Fruit fly (Drosophila melanogaster) whole organism, embryonic: ENCODE data around the gene gl.

Experiments used
- Antp ChIP-seq: fragments of 200-800 bp; sonication (Bioruptor generic); optimal IDR thresholded peaks from 3 replicates; lab custom pipeline; 2016; ENCODE audit warnings: missing biosample characterization, missing genetic modification characterization
- Bgb ChIP-seq: fragments of 200-800 bp; sonication (Bioruptor generic); IDR thresholded peaks from 2 replicates; pipeline ENCODE4 v1.3.6; 2022; ENCODE audit warnings: missing biosample characterization, missing genetic modification characterization; ENCODE audit not compliant: partially characterized antibody
- Blimp-1 ChIP-seq: fragments of 200-800 bp; sonication (Bioruptor generic); optimal IDR thresholded peaks from 3 replicates; lab custom pipeline; 2018; ENCODE audit warnings: missing biosample characterization, missing genetic modification characterization, mild to moderate bottlenecking, moderate library complexity, missing genetic modification reagents
- CG10543 ChIP-seq: fragments of 200-800 bp; sonication (Bioruptor generic); optimal IDR thresholded peaks from 3 replicates; lab custom pipeline; 2017; ENCODE audit warnings: missing biosample characterization, mild to moderate bottlenecking, missing genetic modification characterization, moderate library complexity
- CG10979 ChIP-seq: fragments of 200-800 bp; sonication (Bioruptor generic); optimal IDR thresholded peaks from 2 replicates; lab custom pipeline; 2018; ENCODE audit warnings: missing biosample characterization, mild to moderate bottlenecking, missing genetic modification characterization, moderate library complexity
- CG11695 ChIP-seq: fragments of 200-800 bp; sonication (Bioruptor generic); IDR thresholded peaks from 3 replicates; pipeline ENCODE4 v1.3.6; 2022; ENCODE audit warnings: missing biosample characterization, missing genetic modification characterization
- CG11723 ChIP-seq: fragments of 200-800 bp; sonication (Bioruptor generic); optimal IDR thresholded peaks from 2 replicates; lab custom pipeline; 2017; ENCODE audit warnings: missing biosample characterization, mild to moderate bottlenecking, missing genetic modification characterization
- CG13296 ChIP-seq: fragments of 200-800 bp; sonication (Bioruptor generic); optimal IDR thresholded peaks from 3 replicates; lab custom pipeline; 2018; ENCODE audit warnings: missing biosample characterization, mild to moderate bottlenecking, missing genetic modification characterization
- CG13894 ChIP-seq: fragments of 200-800 bp; sonication (Bioruptor generic); optimal IDR thresholded peaks from 3 replicates; lab custom pipeline; 2018; ENCODE audit warnings: missing biosample characterization, mild to moderate bottlenecking, missing genetic modification characterization, moderate library complexity
- CG14710 ChIP-seq: fragments of 200-800 bp; sonication (Bioruptor generic); optimal IDR thresholded peaks from 3 replicates; lab custom pipeline; 2019; ENCODE audit warnings: missing biosample characterization, mild to moderate bottlenecking, missing genetic modification characterization, moderate library complexity
- CG15011 ChIP-seq: fragments of 200-800 bp; sonication (Bioruptor generic); optimal IDR thresholded peaks from 3 replicates; lab custom pipeline; 2018; ENCODE audit warnings: missing biosample characterization, mild to moderate bottlenecking, missing genetic modification characterization
- CG1603 ChIP-seq: fragments of 200-800 bp; sonication (Bioruptor generic); optimal IDR thresholded peaks from 2 replicates; lab custom pipeline; 2019; ENCODE audit warnings: missing biosample characterization, mild to moderate bottlenecking, missing genetic modification characterization, moderate library complexity
- CG17361 ChIP-seq: fragments of 200-800 bp; sonication (Bioruptor generic); IDR thresholded peaks from 3 replicates; pipeline ENCODE4 v1.3.6; 2022; ENCODE audit warnings: missing biosample characterization, missing genetic modification characterization
- CG17829 ChIP-seq: fragments of 200-800 bp; optimal IDR thresholded peaks from 2 replicates; lab custom pipeline; 2019; ENCODE audit warnings: missing biosample characterization, mild to moderate bottlenecking, missing genetic modification characterization, moderate library complexity
- CG31388 ChIP-seq: fragments of 200-800 bp; sonication (Bioruptor generic); optimal IDR thresholded peaks from 2 replicates; lab custom pipeline; 2016; ENCODE audit warnings: missing biosample characterization, missing genetic modification characterization
- CG32767 ChIP-seq: fragments of 200-800 bp; sonication (Bioruptor generic); IDR thresholded peaks from 2 replicates; pipeline ENCODE4 v1.3.6; 2022; ENCODE audit warnings: missing biosample characterization, missing genetic modification characterization
- CG43689 ChIP-seq: fragments of 200-800 bp; sonication (Bioruptor generic); IDR thresholded peaks from 2 replicates; pipeline ENCODE4 v1.3.6; 2022; ENCODE audit warnings: missing biosample characterization, missing genetic modification characterization
- CG4424 ChIP-seq: fragments of 200-800 bp; sonication (Bioruptor generic); optimal IDR thresholded peaks from 3 replicates; lab custom pipeline; 2016; ENCODE audit warnings: missing biosample characterization, missing genetic modification characterization
- CG4707 ChIP-seq: fragments of 200-800 bp; sonication (Bioruptor generic); optimal IDR thresholded peaks from 2 replicates; lab custom pipeline; 2018; ENCODE audit warnings: missing biosample characterization, mild to moderate bottlenecking, missing genetic modification characterization, moderate library complexity
- CG6854 ChIP-seq: fragments of 200-800 bp; sonication (Bioruptor generic); optimal IDR thresholded peaks from 3 replicates; lab custom pipeline; 2017; ENCODE audit warnings: missing biosample characterization, mild to moderate bottlenecking, missing genetic modification characterization
- Doc3 ChIP-seq: fragments of 200-800 bp; sonication (Bioruptor generic); IDR thresholded peaks from 3 replicates; pipeline ENCODE4 v1.3.6; 2022; ENCODE audit warnings: missing biosample characterization, missing genetic modification characterization; ENCODE audit not compliant: partially characterized antibody
- Dref ChIP-seq: fragments of 200-800 bp; sonication (Bioruptor generic); IDR thresholded peaks from 2 replicates; pipeline ENCODE4 v1.3.6; 2022; ENCODE audit warnings: missing biosample characterization, missing genetic modification characterization
- Fer3 ChIP-seq: fragments of 200-800 bp; sonication (Bioruptor generic); optimal IDR thresholded peaks from 2 replicates; lab custom pipeline; 2018; ENCODE audit warnings: missing biosample characterization, mild to moderate bottlenecking, missing genetic modification characterization, moderate library complexity
- H2.0 ChIP-seq: fragments of 200-800 bp; sonication (Bioruptor generic); IDR thresholded peaks from 2 replicates; pipeline ENCODE4 v1.3.6; 2022; ENCODE audit warnings: missing biosample characterization, missing genetic modification characterization
- HLH4C ChIP-seq: fragments of 200-800 bp; sonication (Bioruptor generic); IDR thresholded peaks from 3 replicates; pipeline ENCODE4 v1.3.6; 2022; ENCODE audit warnings: missing biosample characterization, missing genetic modification characterization; ENCODE audit not compliant: partially characterized antibody
- HLHmδ ChIP-seq: fragments of 200-800 bp; sonication (Bioruptor generic); optimal IDR thresholded peaks from 2 replicates; lab custom pipeline; 2018; ENCODE audit warnings: missing biosample characterization, mild to moderate bottlenecking, missing genetic modification characterization, moderate library complexity
- Hr78 ChIP-seq, 2 experiments: fragments of 200-800 bp in 1 of 2; fragments of >200 bp in 1 of 2; sonication (Bioruptor generic) in 1 of 2; optimal IDR thresholded peaks; 2 replicates each; lab custom pipeline; 2017 to 2019; ENCODE audit warnings: missing biosample characterization in 2 of 2, missing genetic modification characterization in 2 of 2, mild to moderate bottlenecking in 1 of 2, moderate library complexity in 1 of 2
- Hsf ChIP-seq: fragments of 200-800 bp; sonication (Bioruptor generic); optimal IDR thresholded peaks from 3 replicates; lab custom pipeline; 2016; ENCODE audit warnings: missing biosample characterization, missing genetic modification characterization
- Oaz ChIP-seq: fragments of 200-800 bp; sonication (Bioruptor generic); IDR thresholded peaks from 2 replicates; pipeline ENCODE4 v1.3.6; 2022; ENCODE audit warnings: missing biosample characterization, missing genetic modification characterization
- Rx ChIP-seq: fragments of 200-800 bp; sonication (Bioruptor generic); IDR thresholded peaks from 2 replicates; pipeline ENCODE4 v1.3.6; 2022; ENCODE audit warnings: missing biosample characterization, missing genetic modification characterization
- TFAM ChIP-seq: fragments of 200-800 bp; sonication (Bioruptor generic); optimal IDR thresholded peaks from 2 replicates; lab custom pipeline; 2017; ENCODE audit warnings: missing biosample characterization, missing genetic modification characterization, inconsistent platforms
- Tbp ChIP-seq: fragments of >200 bp; optimal IDR thresholded peaks from 2 replicates; lab custom pipeline; 2018; ENCODE audit warnings: missing biosample characterization, missing genetic modification characterization
- Vsx1 ChIP-seq: fragments of 200-800 bp; sonication (Bioruptor generic); optimal IDR thresholded peaks from 2 replicates; lab custom pipeline; 2017; ENCODE audit warnings: missing biosample characterization, mild to moderate bottlenecking, missing genetic modification characterization, missing genetic modification reagents
- al ChIP-seq: fragments of 200-800 bp; sonication (Bioruptor generic); IDR thresholded peaks from 2 replicates; pipeline ENCODE4 v1.3.6; 2022; ENCODE audit warnings: missing biosample characterization, missing genetic modification characterization
- bsh ChIP-seq, 2 experiments: fragments of 200-800 bp; sonication (Bioruptor generic); optimal IDR thresholded peaks; 2 replicates each; lab custom pipeline; 2017 to 2018; ENCODE audit warnings: mild to moderate bottlenecking in 2 of 2, missing biosample characterization in 2 of 2, missing genetic modification characterization in 2 of 2, moderate library complexity in 1 of 2
- cas ChIP-seq: fragments of 200-800 bp; sonication (Bioruptor generic); IDR thresholded peaks from 2 replicates; pipeline ENCODE4 v1.3.6; 2022; ENCODE audit warnings: missing biosample characterization, missing genetic modification characterization
- eyg ChIP-seq: fragments of 200-800 bp; sonication (Bioruptor generic); optimal IDR thresholded peaks from 3 replicates; lab custom pipeline; 2016; ENCODE audit warnings: missing biosample characterization, missing genetic modification characterization
- fru ChIP-seq: fragments of >200 bp; optimal IDR thresholded peaks from 2 replicates; lab custom pipeline; 2017
- fu2 ChIP-seq: fragments of 200-800 bp; sonication (Bioruptor generic); optimal IDR thresholded peaks from 2 replicates; lab custom pipeline; 2016; ENCODE audit warnings: missing biosample characterization, missing genetic modification characterization
- gcm ChIP-seq: fragments of 200-800 bp; sonication (Bioruptor generic); optimal IDR thresholded peaks from 2 replicates; lab custom pipeline; 2019; ENCODE audit warnings: missing biosample characterization, mild to moderate bottlenecking, missing genetic modification characterization, moderate library complexity
- grau ChIP-seq: fragments of 200-800 bp; optimal IDR thresholded peaks from 3 replicates; lab custom pipeline; 2019; ENCODE audit warnings: missing biosample characterization, mild to moderate bottlenecking, missing genetic modification characterization, moderate library complexity
- jing ChIP-seq: fragments of 200-800 bp; sonication (Bioruptor generic); optimal IDR thresholded peaks from 2 replicates; lab custom pipeline; 2018; ENCODE audit warnings: missing biosample characterization, mild to moderate bottlenecking, missing genetic modification characterization
- lbe ChIP-seq: fragments of 200-800 bp; sonication (Bioruptor generic); optimal IDR thresholded peaks from 2 replicates; lab custom pipeline; 2016; ENCODE audit warnings: missing biosample characterization, mild to moderate bottlenecking, missing genetic modification characterization
- otp ChIP-seq: fragments of 200-800 bp; sonication (Bioruptor generic); IDR thresholded peaks from 3 replicates; pipeline ENCODE4, ENCODE4 v1.3.6; 2022; ENCODE audit warnings: missing biosample characterization, missing genetic modification characterization
- pan ChIP-seq, 4 experiments: fragments of >200 bp in 3 of 4; fragments of 200-800 bp in 1 of 4; sonication (Bioruptor generic) in 1 of 4; optimal IDR thresholded peaks in 3 of 4; IDR thresholded peaks in 1 of 4; 2 replicates each; pipeline versions ENCODE4 v1.3.6 to Lab custom; 2017 to 2022; ENCODE audit warnings: missing biosample characterization in 2 of 4, missing genetic modification characterization in 2 of 4, mixed read lengths in 1 of 4
- sens ChIP-seq: fragments of 200-800 bp; sonication (Bioruptor generic); peaks from one replicate; lab custom pipeline; 2016; ENCODE audit warnings: missing biosample characterization, missing genetic modification characterization
- so ChIP-seq: fragments of 200-800 bp; sonication (Bioruptor generic); IDR thresholded peaks from 3 replicates; pipeline ENCODE4 v1.3.6; 2022; ENCODE audit warnings: missing biosample characterization, missing genetic modification characterization
- stc ChIP-seq: fragments of 200-800 bp; sonication (Bioruptor generic); IDR thresholded peaks from 2 replicates; pipeline ENCODE4 v1.3.6; 2022; ENCODE audit warnings: missing biosample characterization, missing genetic modification characterization

The gl gene

DNA sequence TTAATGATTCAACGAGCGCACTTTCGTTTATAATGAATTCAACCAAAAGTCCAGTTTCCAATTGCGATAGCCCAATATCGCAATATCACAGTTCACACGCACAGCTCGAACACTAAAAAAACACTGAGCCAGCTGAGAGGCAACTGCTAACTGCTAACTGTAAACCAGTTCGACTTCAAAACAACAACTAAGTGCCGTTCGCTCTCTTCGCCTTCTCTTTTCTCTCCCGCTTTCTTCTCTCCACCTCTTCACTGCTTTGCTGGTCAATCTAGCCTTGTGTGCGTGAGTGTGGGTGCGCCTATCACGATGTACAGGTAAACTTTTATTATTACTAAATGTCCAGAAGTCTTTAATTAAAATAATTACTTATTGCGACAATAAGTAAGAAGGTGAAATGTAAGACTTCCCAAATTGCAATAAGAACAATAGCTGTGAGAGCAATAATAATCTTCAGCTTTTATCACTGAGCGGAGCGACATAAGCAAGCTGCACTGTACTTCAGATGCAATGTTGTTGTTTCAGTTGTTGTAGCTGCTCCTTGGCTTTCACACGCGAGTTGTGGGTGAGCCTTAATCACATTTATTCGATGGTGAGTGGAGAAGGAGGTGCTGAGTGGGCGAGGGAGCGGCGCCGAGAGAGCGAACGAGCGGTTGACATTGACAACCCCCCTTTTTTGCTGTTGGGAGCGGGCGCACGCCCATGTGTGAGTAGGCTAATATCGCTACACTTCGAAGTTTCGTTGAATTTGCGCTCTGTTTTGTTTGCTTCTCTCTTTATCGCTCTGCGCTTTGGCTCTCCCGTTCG is 24.5 kb upstream of the gl start, which contains the start of gene Vti1b (continued):
- TF ChIP-seq pan (optimal IDR thresholded peaks at IDR 0.05; lab: Kevin White, UChicago): no peak
- TF ChIP-seq pan (GFP tag; optimal IDR thresholded peaks at IDR 0.05 in 1 of 2, IDR thresholded peaks at IDR 0.05 in 1 of 2): peak in 1 of 2 experiments; percentile 95
- peak; percentile 85 for TF ChIP-seq CG13296
- peak; percentile 83 for TF ChIP-seq CG31388
- TF ChIP-seq lbe (GFP tag; lab: Kevin White, UChicago): peak; percentile 93
- TF ChIP-seq Doc3 (GFP tag; lab: Robert Waterston, UW): no peak; the same call in 2 of the 3 replicates
- TF ChIP-seq Dref: peak; percentile 24; the same call in 1 of the 2 replicates
- TF ChIP-seq cas (GFP tag; lab: Robert Waterston, UW): 0 out of 2 replicates have a peak, but pooled peaks have one; percentile 37
- TF ChIP-seq otp (GFP tag; lab: Robert Waterston, UW): peak; percentile 95
- TF ChIP-seq CG4707 (GFP tag; lab: Kevin White, UChicago): peak; percentile 91
- peak; percentile 94 for TF ChIP-seq CG10979 (tag; lab: Kevin White, UChicago)
- TF ChIP-seq HLH4C (GFP tag; lab: Robert Waterston, UW): peak; percentile 35; the same call in 1 of the 3 replicates
- peak; percentile 83 for TF ChIP-seq al (GFP tag; lab: Robert Waterston, UW)
- TF ChIP-seq Rx (GFP tag; lab: Robert Waterston, UW): peak; percentile 87
- TF ChIP-seq CG13894: peak; percentile 33
- peak; percentile 96 for TF ChIP-seq CG4424 (GFP tag; lab: Kevin White, UChicago)
- peak; percentile 96 for TF ChIP-seq Hsf (GFP tag; lab: Kevin White, UChicago)
- TF ChIP-seq jing (GFP tag; lab: Kevin White, UChicago): peak; percentile 91
- TF ChIP-seq Vsx1 (GFP tag; lab: Kevin White, UChicago): peak; percentile 87
- peak; percentile 79 for TF ChIP-seq Oaz (GFP tag; lab: Robert Waterston, UW)
- TF ChIP-seq sens: peak; percentile 98
- TF ChIP-seq Fer3 (tag; lab: Kevin White, UChicago): peak; percentile 93
- TF ChIP-seq fu2 (GFP tag; lab: Kevin White, UChicago): peak; percentile 84
- TF ChIP-seq eyg (GFP tag; lab: Kevin White, UChicago): peak; percentile 72
- peak; percentile 93 for TF ChIP-seq Blimp-1 (GFP tag; lab: Kevin White, UChicago)
- peak; percentile 84 for TF ChIP-seq CG10543 (GFP tag; lab: Kevin White, UChicago)
- peak; percentile 94 for TF ChIP-seq H2.0 (GFP tag; lab: Robert Waterston, UW)
- TF ChIP-seq fru: no peak
- peak; percentile 93 for TF ChIP-seq CG14710 (tag; lab: Kevin White, UChicago)
- peak in 1 of 2 experiments; percentile 89 for TF ChIP-seq Hr78 (GFP tag; optimal IDR thresholded peaks at IDR 0.05; lab: Kevin White, UChicago)
- no peak for TF ChIP-seq Tbp (GFP tag; lab: Kevin White, UChicago)
- TF ChIP-seq so: peak; percentile 93
- peak; percentile 74 for TF ChIP-seq TFAM (GFP tag; lab: Kevin White, UChicago)
- TF ChIP-seq Bgb (GFP tag; lab: Robert Waterston, UW): 0 out of 2 replicates have a peak, but pooled peaks have one; percentile 17
- peak; percentile 85 for TF ChIP-seq Antp (GFP tag; lab: Kevin White, UChicago)
- TF ChIP-seq HLHmδ (GFP tag; lab: Kevin White, UChicago): peak; percentile 62
- peak; percentile 92 for TF ChIP-seq CG11723 (GFP tag; lab: Kevin White, UChicago)
- TF ChIP-seq CG6854 (GFP tag; lab: Kevin White, UChicago): peak; percentile 82
- TF ChIP-seq CG32767 (GFP tag; lab: Robert Waterston, UW): peak; percentile 92
- TF ChIP-seq CG1603 (tag; lab: Kevin White, UChicago): peak; percentile 87
- peak; percentile 95 for TF ChIP-seq CG17361 (GFP tag; lab: Robert Waterston, UW)
- TF ChIP-seq CG11695 (GFP tag; lab: Robert Waterston, UW): peak; percentile 91
- TF ChIP-seq grau: peak; percentile 100
- peak; percentile 91 for TF ChIP-seq stc (GFP tag; lab: Robert Waterston, UW)
- TF ChIP-seq CG17829 (tag; lab: Kevin White, UChicago): peak; percentile 94
- peak; percentile 88 for TF ChIP-seq gcm (GFP tag; lab: Kevin White, UChicago)
- peak; percentile 69 for TF ChIP-seq CG43689 (GFP tag; lab: Robert Waterston, UW)
- TF ChIP-seq bsh (GFP tag; optimal IDR thresholded peaks at IDR 0.05; lab: Kevin White, UChicago): peak; percentile 91 to 98
- TF ChIP-seq CG15011 (GFP tag; lab: Kevin White, UChicago): peak; percentile 85
